Fruit fly (Drosophila melanogaster) whole organism, embryonic: Measurements from ENCODE around the gene sra.

Source experiments
- CG10267 ChIP-seq: fragments of 200-800 bp; sonication (Bioruptor generic); optimal IDR thresholded peaks from 2 replicates; lab custom pipeline; 2018; ENCODE audit warnings: missing biosample characterization, mild to moderate bottlenecking, missing genetic modification characterization, moderate library complexity
- CG10366 ChIP-seq: fragments of 200-800 bp; sonication (Bioruptor generic); IDR thresholded peaks from 2 replicates; pipeline ENCODE4 v1.3.6; 2022; ENCODE audit warnings: missing biosample characterization, missing genetic modification characterization
- CG11085 ChIP-seq: fragments of 200-800 bp; sonication (Bioruptor generic); IDR thresholded peaks from 2 replicates; pipeline ENCODE4 v1.3.6; 2022; ENCODE audit warnings: missing biosample characterization, missing genetic modification characterization
- CG11247 ChIP-seq: fragments of 200-800 bp; sonication (Bioruptor generic); IDR thresholded peaks from 2 replicates; pipeline ENCODE4 v1.3.6; 2022; ENCODE audit warnings: missing biosample characterization, missing genetic modification characterization
- CG11398 ChIP-seq: fragments of 200-800 bp; sonication (Bioruptor generic); optimal IDR thresholded peaks from 2 replicates; lab custom pipeline; 2016; ENCODE audit warnings: missing biosample characterization, missing genetic modification characterization
- CG13775 ChIP-seq: fragments of 200-800 bp; sonication (Bioruptor generic); optimal IDR thresholded peaks from 3 replicates; lab custom pipeline; 2017; ENCODE audit warnings: missing biosample characterization, mild to moderate bottlenecking, missing genetic modification characterization
- CG14441 ChIP-seq: fragments of 200-800 bp; sonication (Bioruptor generic); IDR thresholded peaks from 2 replicates; pipeline ENCODE4 v1.3.6; 2022; ENCODE audit warnings: missing biosample characterization, missing genetic modification characterization
- CG15073 ChIP-seq: fragments of 200-800 bp; sonication (Bioruptor generic); optimal IDR thresholded peaks from 2 replicates; lab custom pipeline; 2016; ENCODE audit warnings: missing biosample characterization, missing genetic modification characterization
- CG16815 ChIP-seq: fragments of 200-800 bp; sonication (Bioruptor generic); optimal IDR thresholded peaks from 3 replicates; lab custom pipeline; 2017; ENCODE audit warnings: missing biosample characterization, mild to moderate bottlenecking, missing genetic modification characterization
- CG3065 ChIP-seq: fragments of 200-800 bp; sonication (Bioruptor generic); optimal IDR thresholded peaks from 2 replicates; lab custom pipeline; 2016; ENCODE audit warnings: missing biosample characterization, missing genetic modification characterization
- CG32532 ChIP-seq: fragments of 200-800 bp; sonication (Bioruptor generic); IDR thresholded peaks from 2 replicates; pipeline ENCODE4 v1.3.6; 2022; ENCODE audit warnings: missing biosample characterization, missing genetic modification characterization
- CG4360 ChIP-seq: fragments of 200-800 bp; sonication (Bioruptor generic); IDR thresholded peaks from 2 replicates; pipeline ENCODE4 v1.3.6; 2022; ENCODE audit warnings: missing biosample characterization, missing genetic modification characterization
- CG6175 ChIP-seq: fragments of 200-800 bp; sonication (Bioruptor generic); IDR thresholded peaks from 3 replicates; pipeline ENCODE4 v1.3.6; 2022; ENCODE audit warnings: missing biosample characterization, missing genetic modification characterization
- CG6683 ChIP-seq: fragments of 200-800 bp; sonication (Bioruptor generic); optimal IDR thresholded peaks from 2 replicates; lab custom pipeline; 2017; ENCODE audit warnings: missing biosample characterization, mild to moderate bottlenecking, missing genetic modification characterization, missing genetic modification reagents
- CG7786 ChIP-seq: fragments of 200-800 bp; sonication (Bioruptor generic); optimal IDR thresholded peaks from 2 replicates; lab custom pipeline; 2016; ENCODE audit warnings: missing biosample characterization, missing genetic modification characterization
- CG8089 ChIP-seq: fragments of 200-800 bp; sonication (Bioruptor generic); optimal IDR thresholded peaks from 3 replicates; lab custom pipeline; 2016; ENCODE audit warnings: missing biosample characterization, missing genetic modification characterization
- CG8944 ChIP-seq: fragments of 200-800 bp; sonication (Bioruptor generic); optimal IDR thresholded peaks from 3 replicates; lab custom pipeline; 2016; ENCODE audit warnings: missing biosample characterization, missing genetic modification characterization
- Dfd ChIP-seq, 2 experiments: fragments of >200 bp; optimal IDR thresholded peaks; 2 replicates each; lab custom pipeline; 2017; ENCODE audit warnings: missing biosample characterization in 2 of 2, missing genetic modification characterization in 2 of 2
- Dll ChIP-seq: fragments of 200-800 bp; sonication (Bioruptor generic); IDR thresholded peaks from 4 replicates; pipeline ENCODE4 v1.3.6; 2022; ENCODE audit warnings: missing biosample characterization, missing genetic modification characterization; ENCODE audit not compliant: partially characterized antibody
- Dref ChIP-seq: fragments of 200-800 bp; sonication (Bioruptor generic); IDR thresholded peaks from 2 replicates; pipeline ENCODE4 v1.3.6; 2022; ENCODE audit warnings: missing biosample characterization, missing genetic modification characterization
- Fer1 ChIP-seq: fragments of 200-800 bp; sonication (Bioruptor generic); optimal IDR thresholded peaks from 2 replicates; lab custom pipeline; 2017; ENCODE audit warnings: missing biosample characterization, mild to moderate bottlenecking, missing genetic modification characterization
- Meics ChIP-seq: fragments of 200-800 bp; sonication (Bioruptor generic); optimal IDR thresholded peaks from 2 replicates; lab custom pipeline; 2017; ENCODE audit warnings: missing biosample characterization, mild to moderate bottlenecking, missing genetic modification characterization
- Mes4 ChIP-seq: fragments of 200-800 bp; sonication (Bioruptor generic); optimal IDR thresholded peaks from 2 replicates; lab custom pipeline; 2016; ENCODE audit warnings: missing biosample characterization, missing genetic modification characterization
- Myb ChIP-seq: fragments of 200-800 bp; sonication (Bioruptor generic); optimal IDR thresholded peaks from 2 replicates; lab custom pipeline; 2016; ENCODE audit warnings: missing biosample characterization, missing genetic modification characterization
- Nf-YB ChIP-seq: fragments of 200-800 bp; sonication (Bioruptor generic); optimal IDR thresholded peaks from 3 replicates; lab custom pipeline; 2019; ENCODE audit warnings: missing biosample characterization, mild to moderate bottlenecking, missing genetic modification characterization, moderate library complexity
- Optix ChIP-seq: fragments of 200-800 bp; sonication (Bioruptor generic); IDR thresholded peaks from 3 replicates; pipeline ENCODE4 v1.3.6; 2022; ENCODE audit warnings: missing biosample characterization, missing genetic modification characterization
- Poxn ChIP-seq: fragments of 200-800 bp; sonication (Bioruptor generic); IDR thresholded peaks from 2 replicates; pipeline ENCODE4 v1.3.6; 2022; ENCODE audit warnings: missing biosample characterization, missing genetic modification characterization
- Rfx ChIP-seq: fragments of 200-800 bp; sonication (Bioruptor generic); IDR thresholded peaks from 2 replicates; pipeline ENCODE4 v1.3.6; 2022; ENCODE audit warnings: missing biosample characterization, missing genetic modification characterization
- Trl ChIP-seq, 3 experiments: fragments of >200 bp in 2 of 3; fragments of 200-800 bp in 1 of 3; sonication (Bioruptor generic) in 1 of 3; optimal IDR thresholded peaks; 2 replicates in 1 of 3; 3 replicates in 2 of 3; lab custom pipeline; 2016 to 2017; ENCODE audit warnings: missing biosample characterization in 1 of 3, missing genetic modification characterization in 1 of 3
- YL-1 ChIP-seq: fragments of 200-800 bp; sonication (Bioruptor generic); optimal IDR thresholded peaks from 3 replicates; lab custom pipeline; 2017; ENCODE audit warnings: missing biosample characterization, mild to moderate bottlenecking, missing genetic modification characterization
- aop ChIP-seq: fragments of 200-800 bp; sonication (Bioruptor generic); IDR thresholded peaks from 2 replicates; pipeline ENCODE4 v1.3.6; 2022; ENCODE audit warnings: missing biosample characterization, missing genetic modification characterization
- ato ChIP-seq: fragments of 200-800 bp; sonication (Bioruptor generic); IDR thresholded peaks from 2 replicates; pipeline ENCODE4 v1.3.6; 2022; ENCODE audit warnings: missing biosample characterization, missing genetic modification characterization; ENCODE audit not compliant: partially characterized antibody
- cato ChIP-seq: fragments of 200-800 bp; sonication (Bioruptor generic); optimal IDR thresholded peaks from 2 replicates; lab custom pipeline; 2016; ENCODE audit warnings: missing biosample characterization, missing genetic modification characterization, borderline replicate concordance
- cwo ChIP-seq: fragments of 200-800 bp; sonication (Bioruptor generic); optimal IDR thresholded peaks from 3 replicates; lab custom pipeline; 2017; ENCODE audit warnings: missing biosample characterization, missing genetic modification characterization, mild to moderate bottlenecking, moderate library complexity, missing genetic modification reagents
- en ChIP-seq: fragments of 200-800 bp; sonication (Bioruptor generic); optimal IDR thresholded peaks from 2 replicates; lab custom pipeline; 2016; ENCODE audit warnings: missing biosample characterization, missing genetic modification characterization
- gce ChIP-seq: fragments of 200-800 bp; sonication (Bioruptor generic); IDR thresholded peaks from 3 replicates; pipeline ENCODE4 v1.3.6; 2022; ENCODE audit warnings: missing biosample characterization, missing genetic modification characterization
- gcm ChIP-seq: fragments of 200-800 bp; sonication (Bioruptor generic); optimal IDR thresholded peaks from 2 replicates; lab custom pipeline; 2019; ENCODE audit warnings: missing biosample characterization, mild to moderate bottlenecking, missing genetic modification characterization, moderate library complexity
- gem ChIP-seq: fragments of 200-800 bp; sonication (Bioruptor generic); optimal IDR thresholded peaks from 2 replicates; lab custom pipeline; 2019; ENCODE audit warnings: missing biosample characterization, mild to moderate bottlenecking, missing genetic modification characterization, moderate library complexity
- grau ChIP-seq: fragments of 200-800 bp; optimal IDR thresholded peaks from 3 replicates; lab custom pipeline; 2019; ENCODE audit warnings: missing biosample characterization, mild to moderate bottlenecking, missing genetic modification characterization, moderate library complexity
- gsb-n ChIP-seq: fragments of 200-800 bp; sonication (Bioruptor generic); optimal IDR thresholded peaks from 3 replicates; lab custom pipeline; 2018; ENCODE audit warnings: missing biosample characterization, mild to moderate bottlenecking, missing genetic modification characterization
- her ChIP-seq: fragments of 200-800 bp; sonication (Bioruptor generic); optimal IDR thresholded peaks from 2 replicates; lab custom pipeline; 2016; ENCODE audit warnings: missing biosample characterization, missing genetic modification characterization
- otp ChIP-seq: fragments of 200-800 bp; sonication (Bioruptor generic); IDR thresholded peaks from 3 replicates; pipeline ENCODE4, ENCODE4 v1.3.6; 2022; ENCODE audit warnings: missing biosample characterization, missing genetic modification characterization
- ranshi ChIP-seq: fragments of 200-800 bp; sonication (Bioruptor generic); IDR thresholded peaks from 2 replicates; pipeline ENCODE4 v1.3.6; 2022; ENCODE audit warnings: missing biosample characterization, missing genetic modification characterization
- row ChIP-seq: fragments of 200-800 bp; sonication (Bioruptor generic); IDR thresholded peaks from 3 replicates; pipeline ENCODE4 v1.3.6; 2022; ENCODE audit warnings: missing biosample characterization, missing genetic modification characterization
- sisA ChIP-seq: fragments of 200-800 bp; sonication (Bioruptor generic); IDR thresholded peaks from 2 replicates; pipeline ENCODE4 v1.3.6; 2022; ENCODE audit warnings: missing biosample characterization, missing genetic modification characterization
- tna ChIP-seq: fragments of 200-800 bp; sonication (Bioruptor generic); IDR thresholded peaks from 2 replicates; pipeline ENCODE4 v1.3.6; 2022; ENCODE audit warnings: missing biosample characterization, missing genetic modification characterization; ENCODE audit not compliant: partially characterized antibody
- tx ChIP-seq: fragments of 200-800 bp; sonication (Bioruptor generic); optimal IDR thresholded peaks from 2 replicates; lab custom pipeline; 2016; ENCODE audit warnings: missing biosample characterization, missing genetic modification characterization
- usp ChIP-seq: fragments of >200 bp; optimal IDR thresholded peaks from 2 replicates; lab custom pipeline; 2017; ENCODE audit warnings: missing biosample characterization, missing genetic modification characterization
- wek ChIP-seq: fragments of 200-800 bp; sonication (Bioruptor generic); optimal IDR thresholded peaks from 3 replicates; lab custom pipeline; 2018; ENCODE audit warnings: missing biosample characterization, mild to moderate bottlenecking, missing genetic modification characterization, moderate library complexity
- z ChIP-seq: fragments of 200-800 bp; sonication (Bioruptor generic); IDR thresholded peaks from 3 replicates; pipeline ENCODE4 v1.3.6; 2022; ENCODE audit warnings: missing biosample characterization, missing genetic modification characterization

The sra gene

dm6 chr3R:16222300-16222903, 35.6 kb downstream of the sra start (continued):
- peak; percentile 99 for TF ChIP-seq CG3065
- peak; percentile 98 for TF ChIP-seq cato (GFP tag; lab: Kevin White, UChicago)
- TF ChIP-seq aop (GFP tag; lab: Robert Waterston, UW) = peak; percentile 99
- peak; percentile 96 for TF ChIP-seq Poxn (GFP tag; lab: Robert Waterston, UW)
- TF ChIP-seq CG10366 (GFP tag; lab: Robert Waterston, UW) = peak; percentile 100
- TF ChIP-seq CG10267 (tag; lab: Kevin White, UChicago) = peak; percentile 93
- TF ChIP-seq CG11247 (GFP tag; lab: Robert Waterston, UW) = peak; percentile 99
- TF ChIP-seq CG32532 = peak; percentile 99
- peak; percentile 98 for TF ChIP-seq cwo
- TF ChIP-seq ranshi (GFP tag; lab: Robert Waterston, UW) = peak; percentile 100
- peak; percentile 88 for TF ChIP-seq z (GFP tag; lab: Robert Waterston, UW)
- no peak for TF ChIP-seq usp (GFP tag; lab: Kevin White, UChicago)
- TF ChIP-seq CG8089 = peak; percentile 99
- peak; percentile 100 for TF ChIP-seq Optix (GFP tag; lab: Robert Waterston, UW)
- TF ChIP-seq Trl (optimal IDR thresholded peaks at IDR 0.05; lab: Kevin White, UChicago) = peak in 1 of 2 experiments; percentile 17
- TF ChIP-seq Trl (GFP tag; optimal IDR thresholded peaks at IDR 0.05; lab: Kevin White, UChicago) = peak; percentile 100
- TF ChIP-seq wek (GFP tag; lab: Kevin White, UChicago) = peak; percentile 97
- TF ChIP-seq otp (GFP tag; lab: Robert Waterston, UW) = peak; percentile 100
- peak; percentile 99 for TF ChIP-seq gem (tag; lab: Kevin White, UChicago)
- TF ChIP-seq CG11398 (GFP tag; lab: Kevin White, UChicago) = peak; percentile 99
- peak; percentile 90 for TF ChIP-seq CG13775 (GFP tag; lab: Kevin White, UChicago)
- peak; percentile 99 for TF ChIP-seq gce (GFP tag; lab: Robert Waterston, UW)
- peak; percentile 99 for TF ChIP-seq gsb-n (tag; lab: Kevin White, UChicago)
- TF ChIP-seq gcm (GFP tag; lab: Kevin White, UChicago) = peak; percentile 99
- TF ChIP-seq Dfd (GFP tag; optimal IDR thresholded peaks at IDR 0.05; lab: Kevin White, UChicago) = peak in 1 of 2 experiments; percentile 11
- TF ChIP-seq CG6175 (GFP tag; lab: Robert Waterston, UW) = peak; percentile 98
- TF ChIP-seq Mes4 (GFP tag; lab: Kevin White, UChicago) = peak; percentile 99
- peak; percentile 63; the same call in 1 of the 2 replicates for TF ChIP-seq tna (GFP tag; lab: Robert Waterston, UW)
- TF ChIP-seq CG6683 (GFP tag; lab: Kevin White, UChicago) = peak; percentile 97
- TF ChIP-seq Nf-YB (GFP tag; lab: Kevin White, UChicago) = peak; percentile 83
- peak; percentile 95 for TF ChIP-seq CG4360 (GFP tag; lab: Robert Waterston, UW)
- peak; percentile 99 for TF ChIP-seq Fer1 (GFP tag; lab: Kevin White, UChicago)
- peak; percentile 95 for TF ChIP-seq Myb (GFP tag; lab: Kevin White, UChicago)
- peak; percentile 54 for TF ChIP-seq Dref (GFP tag; lab: Robert Waterston, UW)
- 0 out of 4 replicates have a peak, but pooled peaks have one; percentile 36 for TF ChIP-seq Dll (GFP tag; lab: Robert Waterston, UW)
- TF ChIP-seq YL-1 (GFP tag; lab: Kevin White, UChicago) = peak; percentile 94
- peak; percentile 98 for TF ChIP-seq CG11085
- TF ChIP-seq her = peak; percentile 98
- peak; percentile 100 for TF ChIP-seq grau
- no peak for TF ChIP-seq ato (GFP tag; lab: Robert Waterston, UW)
- peak; percentile 100 for TF ChIP-seq Rfx (GFP tag; lab: Robert Waterston, UW)
- peak; percentile 100 for TF ChIP-seq CG8944 (GFP tag; lab: Kevin White, UChicago)
- peak; percentile 100 for TF ChIP-seq sisA (GFP tag; lab: Robert Waterston, UW)
- TF ChIP-seq en (GFP tag; lab: Kevin White, UChicago) = peak; percentile 99
- TF ChIP-seq CG7786 (GFP tag; lab: Kevin White, UChicago) = peak; percentile 99
- peak; percentile 99 for TF ChIP-seq tx (GFP tag; lab: Kevin White, UChicago)
- TF ChIP-seq row (GFP tag; lab: Robert Waterston, UW) = peak; percentile 100
- TF ChIP-seq CG16815 (GFP tag; lab: Kevin White, UChicago) = peak; percentile 97
- TF ChIP-seq Meics (GFP tag; lab: Kevin White, UChicago) = peak; percentile 98
- peak; percentile 94 for TF ChIP-seq CG15073 (GFP tag; lab: Kevin White, UChicago)
- peak; percentile 100 for TF ChIP-seq CG14441 (GFP tag; lab: Robert Waterston, UW)
